Worm (Caenorhabditis elegans): Measurements from ENCODE around the gene C06C3.12.

Gene C06C3.12

DNA sequence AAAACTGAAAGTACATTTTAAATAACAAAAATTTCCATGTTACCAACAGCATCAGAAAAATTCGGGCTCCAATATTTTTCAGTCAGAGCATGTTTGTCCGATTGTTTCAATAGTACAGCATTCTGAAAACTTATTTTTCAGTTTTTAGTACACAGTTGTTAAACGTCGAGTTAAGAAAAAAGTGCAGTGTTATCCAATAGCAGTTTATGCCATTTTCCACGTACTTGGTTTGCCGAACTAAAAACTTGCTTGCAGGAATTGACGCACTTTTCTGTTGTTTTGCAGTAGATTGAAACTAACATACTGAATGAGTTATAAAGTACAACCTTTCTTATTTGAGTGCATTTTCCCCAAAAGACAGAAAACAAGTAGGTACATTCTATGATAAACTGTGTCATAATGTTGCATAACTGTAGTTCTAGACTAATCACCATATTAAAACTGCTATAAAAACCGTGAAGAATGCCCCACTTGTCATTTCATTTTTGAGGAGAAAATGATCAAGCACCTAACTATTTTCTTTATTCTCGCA, 23.5 kb downstream of the C06C3.12 start, which contains the start of the genes Y51B9A.14 and Y51B9A.8:
Gene Y51B9A.14 (minus strand): TSS at position 101 of the 532 bp plus-strand sequence.
Gene Y51B9A.8 (plus strand): TSS at position 482 of the 532 bp plus-strand sequence.
- TF ChIP-seq pha-4 (tag; optimal IDR thresholded peaks at IDR 0.05) (no peak), ztf-4 (tag; optimal IDR thresholded peaks at IDR 0.05) (no peak), eor-1 (tag; optimal IDR thresholded peaks at IDR 0.05) (no peak), R02D3.7 (tag; optimal IDR thresholded peaks at IDR 0.05) (no peak), ama-1 (optimal IDR thresholded peaks at IDR 0.05) (no peak), ceh-16 (tag; optimal IDR thresholded peaks at IDR 0.05) (no peak), egl-5 (tag; optimal IDR thresholded peaks at IDR 0.05) (no peak), unc-39 (tag; optimal IDR thresholded peaks at IDR 0.05) (no peak)

DNA sequence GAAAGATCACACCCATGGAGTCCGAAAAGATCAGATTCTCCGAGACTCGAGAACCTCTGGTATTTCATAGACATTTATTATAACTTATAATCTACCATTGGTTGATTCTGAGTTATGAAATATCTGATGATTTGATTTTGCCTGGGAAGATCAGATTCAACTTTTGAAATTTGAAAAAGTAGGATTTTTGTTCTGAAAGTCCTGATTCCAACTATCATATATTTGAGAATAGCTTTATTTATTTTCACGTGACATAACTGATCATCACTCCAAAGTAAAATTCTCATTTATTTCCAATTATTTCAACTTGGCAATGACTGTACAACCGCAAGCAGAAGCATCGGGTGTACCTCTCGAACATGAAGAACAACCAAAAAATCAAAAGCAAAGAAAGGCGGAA, 24.8 kb downstream of the C06C3.12 start, which contains the start of gene Y51B9A.7:
Gene Y51B9A.7 (plus strand): TSS at position 301 of the 400 bp plus-strand sequence.
- TF ChIP-seq ceh-9 (tag; optimal IDR thresholded peaks at IDR 0.05) (no peak), pqm-1 (tag; optimal IDR thresholded peaks at IDR 0.05) (no peak), ztf-11 (tag; optimal IDR thresholded peaks at IDR 0.05) (no peak), snpc-4 (tag; optimal IDR thresholded peaks at IDR 0.05) (no peak), nhr-237 (tag; optimal IDR thresholded peaks at IDR 0.05) (no peak), nhr-25 (tag; optimal IDR thresholded peaks at IDR 0.05) (no peak), lsy-12 (tag; optimal IDR thresholded peaks at IDR 0.05) (no peak), lin-15B (tag; optimal IDR thresholded peaks at IDR 0.05) (no peak), ztf-4 (tag; optimal IDR thresholded peaks at IDR 0.05) (no peak), nhr-28 (tag; optimal IDR thresholded peaks at IDR 0.05) (no peak), egl-27 (tag; optimal IDR thresholded peaks at IDR 0.05) (no peak)

DNA sequence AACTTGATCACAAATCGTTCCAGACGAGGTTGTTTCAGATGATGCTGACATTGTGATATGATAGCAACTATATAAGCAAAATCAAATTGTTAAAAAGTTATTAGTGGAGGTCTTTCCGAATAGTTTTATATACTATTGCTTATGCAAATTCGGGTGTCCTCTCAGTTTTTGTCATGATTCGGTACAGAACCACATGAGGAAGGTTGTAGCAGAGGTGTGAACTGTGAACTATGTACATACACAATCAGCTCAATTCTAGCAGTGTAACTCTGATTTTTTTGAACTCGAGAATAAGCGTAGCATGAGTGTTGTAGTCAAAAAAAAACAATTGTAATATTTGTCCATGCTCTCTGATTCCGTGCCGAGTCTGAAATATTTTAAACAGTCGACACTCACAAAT, 28.2 kb downstream of the C06C3.12 start, which contains the start of gene Y51B9A.6:
Gene Y51B9A.6 (minus strand): TSS at position 101 of the 400 bp plus-strand sequence.
- TF ChIP-seq sea-2 (GFP tag; optimal IDR thresholded peaks at IDR 0.05) (no peak), zag-1 (tag; optimal IDR thresholded peaks at IDR 0.05) (no peak), egl-27 (tag; optimal IDR thresholded peaks at IDR 0.05) (no peak), aly-2 (tag; optimal IDR thresholded peaks at IDR 0.05) (no peak), ztf-4 (tag; optimal IDR thresholded peaks at IDR 0.05) (no peak), R02D3.7 (tag; optimal IDR thresholded peaks at IDR 0.05) (no peak), ama-1 (optimal IDR thresholded peaks at IDR 0.05) (no peak), lsy-12 (tag; optimal IDR thresholded peaks at IDR 0.05) (no peak), elt-1 (tag; optimal IDR thresholded peaks at IDR 0.05) (no peak), ceh-16 (tag; optimal IDR thresholded peaks at IDR 0.05) (no peak), elt-2 (tag; optimal IDR thresholded peaks at IDR 0.05) (no peak)

DNA sequence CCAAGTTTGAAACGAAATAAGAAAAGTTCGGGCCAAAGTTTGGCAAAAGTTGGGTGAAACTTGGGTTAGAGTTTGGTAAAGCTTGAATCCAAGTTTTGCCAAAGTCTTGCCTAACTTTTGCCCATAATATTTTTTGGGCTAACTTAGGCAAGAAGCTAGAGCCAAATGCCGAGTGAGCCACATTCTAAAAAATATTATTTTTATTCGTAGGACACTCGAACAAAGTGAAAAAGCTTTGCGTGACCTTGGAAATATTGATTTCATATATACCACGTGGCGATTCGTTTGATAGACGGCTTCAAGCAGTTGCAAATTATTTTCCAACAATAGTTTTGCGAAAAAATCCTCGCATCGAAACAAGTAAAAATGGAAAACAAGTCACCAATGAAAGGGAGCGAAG, 28.9 kb downstream of the C06C3.12 start, which contains the start of gene Y51B9A.5:
Gene Y51B9A.5 (plus strand): TSS at position 301 of the 400 bp plus-strand sequence.
- TF ChIP-seq elt-1 (tag; optimal IDR thresholded peaks at IDR 0.05): no peak

DNA sequence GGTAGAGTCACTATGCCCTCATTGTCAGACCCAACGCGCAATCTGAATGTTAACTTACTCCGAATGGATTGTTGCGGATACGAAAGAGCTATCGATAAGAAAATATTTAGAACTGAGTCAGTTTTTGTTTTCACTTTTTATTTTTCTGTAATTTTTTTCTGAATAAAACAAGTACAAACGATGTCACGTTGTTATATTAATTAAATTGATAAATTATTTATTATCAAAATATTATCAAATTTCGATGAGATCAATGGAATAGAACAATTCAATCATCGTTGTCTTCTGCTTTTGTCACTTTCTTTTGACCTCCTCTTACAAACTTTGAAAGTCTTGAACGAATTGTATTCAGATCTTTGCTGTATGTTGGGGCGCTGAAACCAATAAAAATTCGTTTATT, 32.1 kb downstream of the C06C3.12 start, which contains the start of gene mpz-6:
Gene mpz-6 (minus strand): TSS at position 101 of the 400 bp plus-strand sequence.
- TF ChIP-seq elt-2 (tag; optimal IDR thresholded peaks at IDR 0.05): no peak
- TF ChIP-seq sea-2 (GFP tag; optimal IDR thresholded peaks at IDR 0.05): no peak
- no peak for TF ChIP-seq ama-1 (optimal IDR thresholded peaks at IDR 0.05)
- TF ChIP-seq unc-39 (tag; optimal IDR thresholded peaks at IDR 0.05): no peak
- no peak for TF ChIP-seq lin-15B (tag; optimal IDR thresholded peaks at IDR 0.05)
- no peak for TF ChIP-seq lin-39 (tag; optimal IDR thresholded peaks at IDR 0.05)
- no peak for TF ChIP-seq ceh-28 (tag; optimal IDR thresholded peaks at IDR 0.05)
- TF ChIP-seq fkh-2 (tag; optimal IDR thresholded peaks at IDR 0.05): no peak
- no peak for TF ChIP-seq nhr-67 (tag; optimal IDR thresholded peaks at IDR 0.05)
- TF ChIP-seq aly-2 (tag; optimal IDR thresholded peaks at IDR 0.05): no peak
- TF ChIP-seq ceh-16 (tag; optimal IDR thresholded peaks at IDR 0.05): no peak
- TF ChIP-seq elt-1 (tag; optimal IDR thresholded peaks at IDR 0.05): no peak
- no peak for TF ChIP-seq hmg-11 (tag; optimal IDR thresholded peaks at IDR 0.05)
- no peak for TF ChIP-seq snpc-4 (tag; optimal IDR thresholded peaks at IDR 0.05)
- TF ChIP-seq jun-1 (tag; optimal IDR thresholded peaks at IDR 0.05): no peak

DNA sequence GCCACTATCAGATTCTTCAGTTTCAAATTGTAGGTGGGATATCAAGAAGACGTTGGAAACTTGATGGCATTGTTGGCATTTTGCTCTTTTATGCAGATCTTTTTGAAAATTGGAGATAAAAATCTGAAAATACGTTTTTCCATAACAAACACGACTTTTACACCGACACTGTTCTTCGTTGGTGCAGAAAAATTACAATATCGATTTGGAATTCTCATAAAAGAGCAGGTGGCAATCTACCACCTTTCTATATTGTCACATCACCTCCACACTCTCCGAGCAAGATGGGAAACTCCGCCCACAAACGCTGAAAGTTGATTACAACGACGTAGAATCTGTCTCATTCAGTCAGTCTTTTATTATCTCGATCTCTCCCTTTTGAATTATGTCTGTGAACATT, 32.6 kb downstream of the C06C3.12 start, which contains the start of gene arrd-2:
Gene arrd-2 (plus strand): TSS at position 301 of the 400 bp plus-strand sequence.
- TF ChIP-seq tbx-2 (tag; optimal IDR thresholded peaks at IDR 0.05) (no peak), ZK546.5 (tag; optimal IDR thresholded peaks at IDR 0.05) (no peak)

Data from whole organism, L3 larva.